Fruit fly (Drosophila melanogaster) whole organism, prepupa: Measurements from ENCODE around the gene CG7430.

ENCODE experiments used
- Blimp-1 ChIP-seq: fragments of 200-800 bp; sonication (Bioruptor generic); optimal IDR thresholded peaks from 3 replicates; lab custom pipeline; 2017; ENCODE audit warnings: missing biosample characterization, missing genetic modification characterization, mild to moderate bottlenecking, moderate library complexity, missing genetic modification reagents
- CG16779 ChIP-seq: fragments of 200-800 bp; sonication (Bioruptor generic); optimal IDR thresholded peaks from 3 replicates; lab custom pipeline; 2017; ENCODE audit warnings: missing biosample characterization, mild to moderate bottlenecking, missing genetic modification characterization
- CG8319 ChIP-seq: fragments of 200-800 bp; sonication (Bioruptor generic); optimal IDR thresholded peaks from 3 replicates; lab custom pipeline; 2016; ENCODE audit warnings: missing biosample characterization, missing genetic modification characterization
- Ets96B ChIP-seq: fragments of 200-800 bp; optimal IDR thresholded peaks from 2 replicates; lab custom pipeline; 2019; ENCODE audit warnings: missing biosample characterization, mild to moderate bottlenecking, missing genetic modification characterization, moderate library complexity
- Hr39 ChIP-seq: fragments of 200-800 bp; sonication (Bioruptor generic); optimal IDR thresholded peaks from 2 replicates; lab custom pipeline; 2016; ENCODE audit warnings: missing biosample characterization, missing genetic modification characterization
- Met ChIP-seq: fragments of 200-800 bp; sonication (Bioruptor generic); optimal IDR thresholded peaks from 3 replicates; lab custom pipeline; 2016; ENCODE audit warnings: missing biosample characterization, missing genetic modification characterization
- pdm3 ChIP-seq: fragments of 200-800 bp; sonication (Bioruptor generic); optimal IDR thresholded peaks from 3 replicates; lab custom pipeline; 2016; ENCODE audit warnings: missing biosample characterization, missing genetic modification characterization
- ss ChIP-seq, 2 experiments: fragments of 200-800 bp; sonication (Bioruptor generic); optimal IDR thresholded peaks; 2 replicates in 1 of 2; 3 replicates in 1 of 2; lab custom pipeline; 2017 to 2018; ENCODE audit warnings: mild to moderate bottlenecking in 2 of 2, missing biosample characterization in 2 of 2, missing genetic modification characterization in 2 of 2, moderate library complexity in 1 of 2

- no peak for TF ChIP-seq CG16779
- TF ChIP-seq Blimp-1 (GFP tag; lab: Kevin White, UChicago): no peak
- no peak for TF ChIP-seq CG8319
- no peak for TF ChIP-seq Hr39 (GFP tag; lab: Kevin White, UChicago)
- no peak for TF ChIP-seq Ets96B (tag; lab: Kevin White, UChicago)
- TF ChIP-seq pdm3: no peak
- TF ChIP-seq Met (GFP tag; lab: Kevin White, UChicago): no peak
- no peak for TF ChIP-seq ss (GFP tag; optimal IDR thresholded peaks at IDR 0.05; lab: Kevin White, UChicago)
Observed at dm6 chr3L:17835074-17835473, 11.6 kb upstream of the CG7430 start, which contains the start of gene CG32189.
